Worm (Caenorhabditis elegans): ENCODE data around the gene dnj-18.

ce11 chrIII:4697819-4698218 lies at the start of gene dnj-18:
- TF ChIP-seq hlh-11 (tag; optimal IDR thresholded peaks at IDR 0.05) (no peak), nhr-25 (tag; optimal IDR thresholded peaks at IDR 0.05; ENCODE audit: borderline replicate concordance, insufficient read depth) (no peak), ceh-28 (tag; optimal IDR thresholded peaks at IDR 0.05) (no peak), unc-39 (tag; optimal IDR thresholded peaks at IDR 0.05) (no peak), lin-29 (GFP tag; IDR thresholded peaks at IDR 0.05) (no peak), pha-4 (GFP tag; IDR thresholded peaks at IDR 0.05) (no peak), pha-4 (tag; optimal IDR thresholded peaks at IDR 0.05) (no peak), nhr-77 (tag; optimal IDR thresholded peaks at IDR 0.05) (no peak), Y75B8A.6 (GFP tag; IDR thresholded peaks at IDR 0.05) (no peak), pqm-1 (tag; optimal IDR thresholded peaks at IDR 0.05) (no peak)
